Fruit fly (Drosophila melanogaster) whole organism, embryonic: ENCODE results near the gene Hrd3.

Source experiments
- Adf1 ChIP-seq: fragments of 200-800 bp; sonication (Bioruptor generic); IDR thresholded peaks from 2 replicates; pipeline ENCODE4 v1.3.6; 2022; ENCODE audit warnings: missing biosample characterization, missing genetic modification characterization
- B-H1 ChIP-seq: fragments of 200-800 bp; sonication (Bioruptor generic); IDR thresholded peaks from 3 replicates; pipeline ENCODE4 v1.3.6; 2022; ENCODE audit warnings: missing biosample characterization, missing genetic modification characterization
- Bgb ChIP-seq: fragments of 200-800 bp; sonication (Bioruptor generic); IDR thresholded peaks from 2 replicates; pipeline ENCODE4 v1.3.6; 2022; ENCODE audit warnings: missing biosample characterization, missing genetic modification characterization; ENCODE audit not compliant: partially characterized antibody
- CG10267 ChIP-seq: fragments of 200-800 bp; sonication (Bioruptor generic); optimal IDR thresholded peaks from 2 replicates; lab custom pipeline; 2018; ENCODE audit warnings: missing biosample characterization, mild to moderate bottlenecking, missing genetic modification characterization, moderate library complexity
- CG11093 ChIP-seq: fragments of 200-800 bp; sonication (Bioruptor generic); IDR thresholded peaks from 3 replicates; pipeline ENCODE4 v1.3.6; 2022; ENCODE audit warnings: missing biosample characterization, missing genetic modification characterization
- CG14965 ChIP-seq: fragments of 200-800 bp; sonication (Bioruptor generic); optimal IDR thresholded peaks from 2 replicates; lab custom pipeline; 2016; ENCODE audit warnings: missing biosample characterization, missing genetic modification characterization, borderline replicate concordance
- CG2116 ChIP-seq: fragments of 200-800 bp; sonication (Bioruptor generic); optimal IDR thresholded peaks from 3 replicates; lab custom pipeline; 2018; ENCODE audit warnings: missing biosample characterization, mild to moderate bottlenecking, missing genetic modification characterization
- CG2199 ChIP-seq: fragments of 200-800 bp; sonication (Bioruptor generic); IDR thresholded peaks from 3 replicates; pipeline ENCODE4 v1.3.6; 2022; ENCODE audit warnings: missing biosample characterization, missing genetic modification characterization
- CG31365 ChIP-seq: fragments of 200-800 bp; sonication (Bioruptor generic); optimal IDR thresholded peaks from 2 replicates; lab custom pipeline; 2018; ENCODE audit warnings: missing biosample characterization, mild to moderate bottlenecking, missing genetic modification characterization
- CG34376 ChIP-seq: fragments of 200-800 bp; sonication (Bioruptor generic); optimal IDR thresholded peaks from 2 replicates; lab custom pipeline; 2018; ENCODE audit warnings: missing biosample characterization, mild to moderate bottlenecking, missing genetic modification characterization
- CG6689 ChIP-seq: fragments of 200-800 bp; sonication (Bioruptor generic); IDR thresholded peaks from 2 replicates; pipeline ENCODE4 v1.3.6; 2022; ENCODE audit warnings: missing biosample characterization, missing genetic modification characterization
- CG6791 ChIP-seq: fragments of 200-800 bp; sonication (Bioruptor generic); IDR thresholded peaks from 3 replicates; pipeline ENCODE4 v1.3.6; 2022; ENCODE audit warnings: missing biosample characterization, missing genetic modification characterization; ENCODE audit not compliant: partially characterized antibody
- CG8765 ChIP-seq: fragments of 200-800 bp; sonication (Bioruptor generic); IDR thresholded peaks from 2 replicates; pipeline ENCODE4 v1.3.6; 2022; ENCODE audit warnings: missing biosample characterization, missing genetic modification characterization
- Deaf1 ChIP-seq: fragments of 200-800 bp; optimal IDR thresholded peaks from 3 replicates; lab custom pipeline; 2019; ENCODE audit warnings: missing biosample characterization, mild to moderate bottlenecking, missing genetic modification characterization, moderate library complexity
- Dp ChIP-seq: fragments of 200-800 bp; sonication (Bioruptor generic); optimal IDR thresholded peaks from 2 replicates; lab custom pipeline; 2018; ENCODE audit warnings: missing biosample characterization, mild to moderate bottlenecking, missing genetic modification characterization, moderate library complexity
- Dref ChIP-seq: fragments of 200-800 bp; sonication (Bioruptor generic); IDR thresholded peaks from 2 replicates; pipeline ENCODE4 v1.3.6; 2022; ENCODE audit warnings: missing biosample characterization, missing genetic modification characterization
- HLH54F ChIP-seq: fragments of 200-800 bp; sonication (Bioruptor generic); optimal IDR thresholded peaks from 3 replicates; lab custom pipeline; 2016; ENCODE audit warnings: missing biosample characterization, missing genetic modification characterization
- Jarid2 ChIP-seq: fragments of 200-800 bp; sonication (Bioruptor generic); optimal IDR thresholded peaks from 3 replicates; lab custom pipeline; 2017; ENCODE audit warnings: mild to moderate bottlenecking, missing biosample characterization, missing genetic modification reagents, missing genetic modification characterization
- Myb ChIP-seq: fragments of 200-800 bp; sonication (Bioruptor generic); optimal IDR thresholded peaks from 2 replicates; lab custom pipeline; 2016; ENCODE audit warnings: missing biosample characterization, missing genetic modification characterization
- Neu2 ChIP-seq: fragments of 200-800 bp; sonication (Bioruptor generic); optimal IDR thresholded peaks from 3 replicates; lab custom pipeline; 2016; ENCODE audit warnings: missing biosample characterization, missing genetic modification characterization, borderline replicate concordance
- Side ChIP-seq: fragments of 200-800 bp; sonication (Bioruptor generic); optimal IDR thresholded peaks from 2 replicates; lab custom pipeline; 2016; ENCODE audit warnings: missing biosample characterization, missing genetic modification characterization
- Xbp1 ChIP-seq: fragments of 200-800 bp; sonication (Bioruptor generic); optimal IDR thresholded peaks from 3 replicates; lab custom pipeline; 2016; ENCODE audit warnings: missing biosample characterization, mild to moderate bottlenecking, missing genetic modification characterization
- aop ChIP-seq: fragments of 200-800 bp; sonication (Bioruptor generic); IDR thresholded peaks from 2 replicates; pipeline ENCODE4 v1.3.6; 2022; ENCODE audit warnings: missing biosample characterization, missing genetic modification characterization
- ara ChIP-seq: fragments of 200-800 bp; sonication (Bioruptor generic); IDR thresholded peaks from 2 replicates; pipeline ENCODE4 v1.3.6; 2022; ENCODE audit warnings: missing biosample characterization, missing genetic modification characterization
- az2 ChIP-seq: fragments of 200-800 bp; sonication (Bioruptor generic); optimal IDR thresholded peaks from 3 replicates; lab custom pipeline; 2016; ENCODE audit warnings: missing biosample characterization, missing genetic modification characterization
- bcd ChIP-seq: fragments of 200-800 bp; sonication (Bioruptor generic); optimal IDR thresholded peaks from 2 replicates; lab custom pipeline; 2017; ENCODE audit warnings: missing biosample characterization, mild to moderate bottlenecking, missing genetic modification characterization
- btn ChIP-seq: fragments of 200-800 bp; sonication (Bioruptor generic); optimal IDR thresholded peaks from 2 replicates; lab custom pipeline; 2016; ENCODE audit warnings: missing biosample characterization, missing genetic modification characterization
- cwo ChIP-seq: fragments of 200-800 bp; sonication (Bioruptor generic); optimal IDR thresholded peaks from 3 replicates; lab custom pipeline; 2017; ENCODE audit warnings: missing biosample characterization, missing genetic modification characterization, mild to moderate bottlenecking, moderate library complexity, missing genetic modification reagents
- dm ChIP-seq: fragments of 200-800 bp; sonication (Bioruptor generic); optimal IDR thresholded peaks from 3 replicates; lab custom pipeline; 2016; ENCODE audit warnings: missing biosample characterization, missing genetic modification characterization
- gce ChIP-seq: fragments of 200-800 bp; sonication (Bioruptor generic); IDR thresholded peaks from 3 replicates; pipeline ENCODE4 v1.3.6; 2022; ENCODE audit warnings: missing biosample characterization, missing genetic modification characterization
- grau ChIP-seq: fragments of 200-800 bp; optimal IDR thresholded peaks from 3 replicates; lab custom pipeline; 2019; ENCODE audit warnings: missing biosample characterization, mild to moderate bottlenecking, missing genetic modification characterization, moderate library complexity
- hb ChIP-seq: fragments of 200-800 bp; sonication (Bioruptor generic); IDR thresholded peaks from 3 replicates; pipeline ENCODE4 v1.3.6; 2022; ENCODE audit warnings: missing biosample characterization, missing genetic modification characterization; ENCODE audit not compliant: partially characterized antibody
- jing ChIP-seq: fragments of 200-800 bp; sonication (Bioruptor generic); optimal IDR thresholded peaks from 2 replicates; lab custom pipeline; 2018; ENCODE audit warnings: missing biosample characterization, mild to moderate bottlenecking, missing genetic modification characterization
- lab ChIP-seq: fragments of 200-800 bp; sonication (Bioruptor generic); optimal IDR thresholded peaks from 3 replicates; lab custom pipeline; 2017; ENCODE audit warnings: missing biosample characterization, missing genetic modification characterization, mild to moderate bottlenecking, moderate library complexity, missing genetic modification reagents
- mirr ChIP-seq: fragments of 200-800 bp; sonication (Bioruptor generic); optimal IDR thresholded peaks from 3 replicates; lab custom pipeline; 2018; ENCODE audit warnings: missing biosample characterization, mild to moderate bottlenecking, missing genetic modification characterization
- otp ChIP-seq: fragments of 200-800 bp; sonication (Bioruptor generic); IDR thresholded peaks from 3 replicates; pipeline ENCODE4, ENCODE4 v1.3.6; 2022; ENCODE audit warnings: missing biosample characterization, missing genetic modification characterization
- pnt ChIP-seq: fragments of 200-800 bp; sonication (Bioruptor generic); optimal IDR thresholded peaks from 3 replicates; lab custom pipeline; 2016; ENCODE audit warnings: missing biosample characterization, missing genetic modification characterization
- row ChIP-seq: fragments of 200-800 bp; sonication (Bioruptor generic); IDR thresholded peaks from 3 replicates; pipeline ENCODE4 v1.3.6; 2022; ENCODE audit warnings: missing biosample characterization, missing genetic modification characterization
- sens-2 ChIP-seq: fragments of 200-800 bp; sonication (Bioruptor generic); IDR thresholded peaks from 2 replicates; pipeline ENCODE4 v1.3.6; 2022; ENCODE audit warnings: missing biosample characterization, missing genetic modification characterization
- trh ChIP-seq: fragments of 200-800 bp; sonication (Bioruptor generic); optimal IDR thresholded peaks from 2 replicates; lab custom pipeline; 2016; ENCODE audit warnings: missing biosample characterization, missing genetic modification characterization

The Hrd3 gene

DNA sequence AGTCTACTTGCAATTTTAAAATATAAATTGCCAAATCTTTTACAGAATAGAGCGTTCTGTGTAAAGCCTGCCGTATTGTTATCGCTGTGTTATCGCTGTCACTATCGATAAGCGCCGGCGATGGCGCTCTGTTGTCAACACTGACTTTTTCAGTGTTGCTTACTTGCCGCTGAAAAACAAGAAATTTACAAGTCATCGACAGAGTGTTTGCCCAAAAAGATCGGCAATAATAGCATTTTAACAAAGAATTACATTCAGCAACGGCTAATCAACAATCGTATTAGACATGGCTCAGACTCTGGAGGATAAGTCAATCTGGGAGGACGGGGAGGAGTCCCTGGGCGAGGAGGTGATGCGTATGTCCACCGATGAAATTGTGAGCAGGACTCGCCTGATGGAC is 5.6 kb downstream of the Hrd3 start, which contains the start of the genes RanBP3 and Rpt5 (continued):
- TF ChIP-seq gce (GFP tag; lab: Robert Waterston, UW) (peak; percentile 17; the same call in 1 of the 3 replicates), lab (GFP tag; lab: Kevin White, UChicago) (no peak), hb (GFP tag; lab: Robert Waterston, UW) (peak; percentile 78), Xbp1 (GFP tag; lab: Kevin White, UChicago) (peak; percentile 55), dm (GFP tag; lab: Kevin White, UChicago) (peak; percentile 58), sens-2 (GFP tag; lab: Robert Waterston, UW) (no peak), Myb (GFP tag; lab: Kevin White, UChicago) (peak; percentile 60), row (GFP tag; lab: Robert Waterston, UW) (peak; percentile 49; the same call in 2 of the 3 replicates), pnt (no peak), Neu2 (peak; percentile 33), mirr (GFP tag; lab: Kevin White, UChicago) (peak; percentile 44), CG2116 (GFP tag; lab: Kevin White, UChicago) (peak; percentile 85), Adf1 (GFP tag; lab: Robert Waterston, UW) (peak; percentile 47), Dp (GFP tag; lab: Kevin White, UChicago) (peak; percentile 55), HLH54F (GFP tag; lab: Kevin White, UChicago) (peak; percentile 71), Side (GFP tag; lab: Kevin White, UChicago) (peak; percentile 52), CG10267 (tag; lab: Kevin White, UChicago) (peak; percentile 98), CG14965 (GFP tag; lab: Kevin White, UChicago) (no peak), CG2199 (GFP tag; lab: Robert Waterston, UW) (no peak), az2 (GFP tag; lab: Kevin White, UChicago) (peak; percentile 10), CG6791 (peak; percentile 90), CG34376 (peak; percentile 59), grau (peak; percentile 41), CG6689 (GFP tag; lab: Robert Waterston, UW) (no peak), Dref (GFP tag; lab: Robert Waterston, UW) (peak; percentile 95), CG8765 (GFP tag; lab: Robert Waterston, UW) (no peak), jing (GFP tag; lab: Kevin White, UChicago) (no peak), B-H1 (GFP tag; lab: Robert Waterston, UW) (no peak), trh (GFP tag; lab: Kevin White, UChicago) (peak; percentile 18), aop (GFP tag; lab: Robert Waterston, UW) (no peak), CG31365 (no peak), CG11093 (GFP tag; lab: Robert Waterston, UW) (no peak), bcd (GFP tag; lab: Kevin White, UChicago) (no peak), Bgb (GFP tag; lab: Robert Waterston, UW) (peak; percentile 90), ara (GFP tag; lab: Robert Waterston, UW) (peak; percentile 49; the same call in 1 of the 2 replicates)

- no peak for TF ChIP-seq btn
- TF ChIP-seq Deaf1, result no peak
- TF ChIP-seq Jarid2 (GFP tag; lab: Kevin White, UChicago), result no peak
- TF ChIP-seq cwo, result peak; percentile 57
- TF ChIP-seq otp, result peak; percentile 31; the same call in 1 of the 3 replicates
Measured at dm6 chr3R:23747446-23747845, 10.9 kb downstream of the Hrd3 start.
